Worm (Caenorhabditis elegans): Measurements from ENCODE around the gene cuc-1.

cuc-1 gene

DNA sequence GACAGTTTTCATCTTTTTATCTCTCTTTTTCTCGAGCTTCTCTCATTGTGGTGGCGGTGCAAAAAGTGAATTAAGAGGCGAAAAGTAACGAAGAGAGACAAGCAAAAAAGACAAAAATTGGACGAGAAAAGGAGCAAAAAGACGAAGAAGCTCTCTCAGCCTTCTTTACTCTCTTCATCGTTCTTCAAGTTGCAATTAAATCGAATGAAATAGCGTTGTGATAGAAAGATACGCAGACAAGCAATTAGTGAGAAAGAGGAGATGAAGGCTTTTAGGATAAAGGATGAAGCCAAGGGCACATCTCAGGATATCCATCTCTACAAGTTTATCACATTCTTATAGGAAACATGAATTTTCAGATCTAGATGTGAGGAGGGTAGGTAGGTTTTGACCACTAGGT is 12.6 kb downstream of the cuc-1 start:
- peak; percentile 91 for TF ChIP-seq ces-1 (GFP tag; optimal IDR thresholded peaks at IDR 0.05)
- no peak for TF ChIP-seq nhr-12 (tag; optimal IDR thresholded peaks at IDR 0.05)
- TF ChIP-seq ceh-39 (tag; optimal IDR thresholded peaks at IDR 0.05) = no peak

DNA sequence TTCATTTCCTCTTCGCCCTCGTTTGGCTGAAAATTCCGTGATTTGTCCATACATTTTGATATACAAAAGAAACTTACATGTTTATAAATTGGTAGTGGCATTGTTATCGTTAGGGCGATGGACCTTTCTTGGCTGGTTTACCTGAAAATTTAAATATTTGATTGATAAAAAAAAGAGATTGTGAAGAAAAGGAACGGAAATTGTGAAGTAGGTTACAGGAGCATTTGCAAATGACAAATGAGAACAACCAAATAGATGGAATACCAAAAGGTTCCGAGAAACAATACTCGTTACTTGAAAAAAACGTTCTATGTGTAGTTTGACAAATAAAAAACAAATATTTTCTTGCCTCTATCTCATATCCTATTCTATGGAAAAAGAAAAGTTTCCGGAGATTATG is 17.2 kb downstream of the cuc-1 start, which contains the start of gene ZK652.8:
ZK652.8 (minus strand) TSS at position 101 of the 400 bp plus-strand sequence.
- no peak for TF ChIP-seq blmp-1 (tag; optimal IDR thresholded peaks at IDR 0.05)

DNA sequence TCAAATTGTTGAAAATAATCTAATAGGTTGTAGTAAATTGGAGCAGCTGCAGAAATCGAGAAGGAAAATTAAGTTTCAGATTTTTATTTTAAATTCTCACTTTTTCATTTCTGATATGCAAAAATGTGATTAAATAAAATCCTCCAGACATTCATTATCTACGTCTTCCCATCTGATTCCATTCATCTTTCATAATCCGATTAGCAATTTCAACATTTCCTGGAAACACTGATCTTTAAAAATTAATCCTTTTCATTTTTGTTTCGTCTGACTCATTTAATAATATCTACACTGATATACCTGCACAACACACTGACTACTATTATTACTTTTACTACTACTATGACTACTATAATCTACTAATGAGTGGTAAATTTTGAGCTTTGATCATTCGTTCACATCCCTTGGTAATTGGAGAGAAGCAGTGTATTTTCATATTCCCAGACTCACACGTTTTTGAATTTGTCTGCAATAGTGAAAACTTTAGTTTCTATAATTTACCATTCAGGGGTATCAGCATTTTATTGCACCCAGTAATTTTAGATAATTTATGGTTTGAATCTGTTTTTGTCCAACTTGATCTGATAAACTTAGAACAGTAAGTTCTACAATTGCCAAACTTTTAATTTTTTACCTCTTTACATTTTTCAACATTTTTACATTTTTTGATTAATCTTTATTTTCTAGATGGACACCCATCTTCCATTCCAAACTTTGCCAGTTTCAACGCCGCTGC is 21.7 kb downstream of the cuc-1 start, which contains the start of gene ceh-23:
ceh-23 (plus strand) TSS at position 686 of the 736 bp plus-strand sequence.
- TF ChIP-seq pha-4 (tag; optimal IDR thresholded peaks at IDR 0.05) (no peak), drap-1 (GFP tag; optimal IDR thresholded peaks at IDR 0.05) (no peak), zip-8 (tag; optimal IDR thresholded peaks at IDR 0.05) (no peak), unc-39 (tag; optimal IDR thresholded peaks at IDR 0.05) (no peak), nhr-2 (tag; optimal IDR thresholded peaks at IDR 0.05) (no peak), elt-1 (tag; optimal IDR thresholded peaks at IDR 0.05; ENCODE audit: borderline replicate concordance, insufficient read depth) (no peak), ham-2 (GFP tag; optimal IDR thresholded peaks at IDR 0.05) (no peak), lin-32 (GFP tag; optimal IDR thresholded peaks at IDR 0.05) (no peak), nhr-28 (tag; optimal IDR thresholded peaks at IDR 0.05) (no peak), nhr-12 (tag; optimal IDR thresholded peaks at IDR 0.05) (no peak), nhr-237 (tag; optimal IDR thresholded peaks at IDR 0.05) (no peak), nhr-76 (tag; optimal IDR thresholded peaks at IDR 0.05) (no peak), bed-3 (GFP tag; optimal IDR thresholded peaks at IDR 0.05) (no peak), unc-62 (GFP tag; optimal IDR thresholded peaks at IDR 0.05) (no peak)

- TF ChIP-seq lin-32 (GFP tag; optimal IDR thresholded peaks at IDR 0.05) = no peak
- TF ChIP-seq unc-39 (tag; optimal IDR thresholded peaks at IDR 0.05) = no peak
- TF ChIP-seq lsy-2 (tag; optimal IDR thresholded peaks at IDR 0.05) = no peak
Measured at ce11 chrIII:7837567-7837966, 23.2 kb downstream of the cuc-1 start.

DNA sequence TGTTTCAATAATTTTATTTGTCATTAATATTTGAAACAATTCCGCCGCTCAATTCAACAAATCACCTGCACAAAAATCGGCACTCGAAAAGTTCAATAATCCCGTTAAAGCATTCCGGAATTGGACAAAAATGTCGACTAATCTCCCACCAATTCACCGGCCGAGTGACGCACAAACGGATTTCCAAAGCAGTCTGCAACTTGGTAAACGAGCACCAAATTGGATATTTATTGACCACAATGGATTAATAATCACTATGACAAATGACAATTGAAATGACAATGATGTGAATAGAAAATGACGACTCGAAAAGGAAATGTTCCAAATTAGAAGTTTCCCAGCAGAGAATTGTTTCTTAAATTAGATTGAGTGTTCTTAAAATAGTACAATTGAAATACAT is 25.1 kb downstream of the cuc-1 start:
- TF ChIP-seq elt-3 (tag; optimal IDR thresholded peaks at IDR 0.05) = no peak
- no peak for TF ChIP-seq unc-62 (GFP tag; optimal IDR thresholded peaks at IDR 0.05)
- no peak for TF ChIP-seq ceh-39 (tag; optimal IDR thresholded peaks at IDR 0.05)
- TF ChIP-seq zip-8 (tag; optimal IDR thresholded peaks at IDR 0.05) = no peak
- no peak for TF ChIP-seq ces-1 (GFP tag; optimal IDR thresholded peaks at IDR 0.05)
- TF ChIP-seq pha-4 (tag; optimal IDR thresholded peaks at IDR 0.05) = no peak
- no peak for TF ChIP-seq nhr-28 (tag; optimal IDR thresholded peaks at IDR 0.05)
- no peak for TF ChIP-seq ceh-43 (GFP tag; optimal IDR thresholded peaks at IDR 0.05)
- no peak for TF ChIP-seq mls-2 (tag; optimal IDR thresholded peaks at IDR 0.05)
- no peak for TF ChIP-seq ceh-83 (GFP tag; optimal IDR thresholded peaks at IDR 0.05)
- no peak for TF ChIP-seq nhr-2 (tag; optimal IDR thresholded peaks at IDR 0.05)
- TF ChIP-seq ztf-11 (tag; optimal IDR thresholded peaks at IDR 0.05) = no peak
- TF ChIP-seq ham-2 (GFP tag; optimal IDR thresholded peaks at IDR 0.05) = no peak

DNA sequence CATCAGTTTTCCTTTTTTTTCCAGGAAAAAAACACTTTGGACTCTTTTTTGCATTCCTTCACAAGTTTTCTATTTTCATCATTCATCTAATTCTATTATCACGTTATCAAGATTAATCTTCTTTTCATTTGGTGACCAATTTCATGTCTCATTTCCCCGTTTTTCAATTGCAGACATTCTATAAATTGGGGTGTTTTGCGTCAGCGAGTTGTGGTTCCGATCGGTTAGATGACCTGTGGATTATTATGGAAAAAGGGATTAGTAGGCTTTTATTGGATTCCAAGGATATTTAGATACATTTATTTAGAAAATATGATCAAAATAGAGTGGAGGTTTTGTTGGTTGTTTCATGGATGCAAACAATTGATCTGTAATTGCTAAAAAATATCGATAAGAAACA is 25.9 kb downstream of the cuc-1 start:
- TF ChIP-seq snpc-4 (tag; optimal IDR thresholded peaks at IDR 0.05) (no peak), hlh-1 (tag; optimal IDR thresholded peaks at IDR 0.05) (no peak), lin-32 (GFP tag; optimal IDR thresholded peaks at IDR 0.05) (no peak), lin-13 (tag; optimal IDR thresholded peaks at IDR 0.05) (no peak), zip-8 (tag; optimal IDR thresholded peaks at IDR 0.05) (no peak), M03D4.4 (tag; optimal IDR thresholded peaks at IDR 0.05) (no peak), mab-5 (tag; optimal IDR thresholded peaks at IDR 0.05) (no peak), elt-3 (tag; optimal IDR thresholded peaks at IDR 0.05) (no peak)

- TF ChIP-seq nhr-2 (tag; optimal IDR thresholded peaks at IDR 0.05) = no peak
- TF ChIP-seq M03D4.4 (tag; optimal IDR thresholded peaks at IDR 0.05) = no peak
- TF ChIP-seq mls-2 (tag; optimal IDR thresholded peaks at IDR 0.05) = no peak
- TF ChIP-seq nhr-237 (tag; optimal IDR thresholded peaks at IDR 0.05) = no peak
- TF ChIP-seq sem-2 (GFP tag; optimal IDR thresholded peaks at IDR 0.05) = no peak
- TF ChIP-seq hlh-1 (tag; optimal IDR thresholded peaks at IDR 0.05) = no peak
- no peak for TF ChIP-seq drap-1 (GFP tag; optimal IDR thresholded peaks at IDR 0.05)
- no peak for TF ChIP-seq sptf-1 (tag; optimal IDR thresholded peaks at IDR 0.05)
- no peak for TF ChIP-seq snpc-4 (tag; optimal IDR thresholded peaks at IDR 0.05)
- no peak for TF ChIP-seq bed-3 (GFP tag; optimal IDR thresholded peaks at IDR 0.05)
- TF ChIP-seq pha-4 (tag; optimal IDR thresholded peaks at IDR 0.05) = no peak
- TF ChIP-seq ceh-43 (GFP tag; optimal IDR thresholded peaks at IDR 0.05) = no peak
- no peak for TF ChIP-seq lin-32 (GFP tag; optimal IDR thresholded peaks at IDR 0.05)
- no peak for TF ChIP-seq lin-13 (tag; optimal IDR thresholded peaks at IDR 0.05)
- no peak for TF ChIP-seq ham-2 (GFP tag; optimal IDR thresholded peaks at IDR 0.05)
- no peak for TF ChIP-seq zip-8 (tag; optimal IDR thresholded peaks at IDR 0.05)
- no peak for TF ChIP-seq unc-120 (tag; optimal IDR thresholded peaks at IDR 0.05; ENCODE audit: poor library complexity, severe bottlenecking)
Measured at ce11 chrIII:7832473-7832872, 28.3 kb downstream of the cuc-1 start.

Measured in whole organism, mixed stage, embryonic.